Fruit fly (Drosophila melanogaster) whole organism, larva: ENCODE measurements around the gene CG10336.

Experiments used
- noc ChIP-seq: fragments of 200-800 bp; sonication (Bioruptor generic); optimal IDR thresholded peaks from 3 replicates; lab custom pipeline; 2019; ENCODE audit warnings: missing biosample characterization, mild to moderate bottlenecking, missing genetic modification characterization, moderate library complexity

The CG10336 gene

DNA sequence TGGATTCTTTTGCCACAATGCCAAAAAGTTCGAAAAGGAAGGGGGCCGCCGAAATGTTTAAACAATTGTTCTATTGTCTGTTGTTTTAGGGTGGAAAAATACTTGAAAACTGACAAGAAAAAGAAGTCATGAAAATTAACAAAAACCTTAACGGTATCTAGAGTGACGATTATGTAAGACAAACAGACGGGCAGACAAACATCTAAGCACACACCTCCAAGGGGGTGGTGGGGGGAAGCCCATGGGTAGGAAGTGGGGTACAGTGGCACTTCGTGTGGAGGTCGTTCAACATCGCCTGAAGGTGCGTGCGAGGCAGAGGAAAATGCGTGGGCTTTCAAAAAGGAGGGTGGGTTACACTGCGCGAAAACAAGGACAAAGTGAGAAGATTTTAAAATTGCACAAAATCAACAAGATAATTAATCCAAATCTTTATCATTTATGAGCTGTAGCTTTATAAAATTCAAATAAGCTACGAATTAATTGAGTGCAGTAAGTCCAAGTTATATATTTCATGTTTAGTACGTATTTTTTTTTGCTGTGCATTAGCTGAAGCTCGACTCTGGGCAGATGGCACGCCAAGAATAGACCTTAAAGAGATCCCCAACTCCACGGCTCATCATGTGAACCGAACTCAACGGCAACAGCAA is 28.2 kb downstream of the CG10336 start:
- no peak for TF ChIP-seq noc (tag; lab: Kevin White, UChicago)

DNA sequence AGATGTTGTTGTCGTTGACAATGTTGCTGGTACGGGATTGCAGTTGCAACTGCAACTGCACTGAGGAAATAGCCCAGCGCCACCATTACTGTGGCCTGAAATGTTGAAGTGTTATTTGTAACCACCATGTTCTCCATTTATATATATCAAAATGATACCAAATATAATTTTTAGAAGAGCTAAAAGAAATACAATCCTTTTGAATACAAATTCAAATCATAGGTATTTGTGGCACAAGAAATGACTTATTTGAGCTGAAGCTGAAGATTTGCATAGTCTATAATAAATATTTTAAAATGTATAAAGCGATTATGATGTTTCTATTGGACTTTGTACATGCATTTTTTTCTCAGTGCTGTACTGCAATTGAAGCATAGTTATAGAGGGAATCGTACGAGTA is 30.3 kb downstream of the CG10336 start:
- TF ChIP-seq noc (tag; lab: Kevin White, UChicago), result no peak

DNA sequence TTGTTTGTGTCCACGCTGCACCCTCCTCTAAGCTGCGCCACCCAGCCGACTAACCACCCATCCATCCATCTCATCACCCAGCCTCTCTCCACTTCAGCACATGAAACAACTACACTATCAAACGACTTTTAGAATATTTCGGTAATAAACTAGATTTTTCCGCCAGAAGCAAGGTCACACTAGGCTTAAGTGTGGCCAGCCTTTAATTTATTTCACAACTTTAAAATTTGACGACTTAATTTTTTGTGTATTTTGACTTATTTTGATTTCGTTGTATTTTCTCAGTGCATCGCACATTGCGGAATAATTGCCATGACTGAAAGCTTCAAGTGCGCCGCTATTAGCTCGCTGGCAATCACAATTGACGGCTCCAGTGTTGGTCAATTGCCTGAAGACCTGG is 35.5 kb downstream of the CG10336 start:
- no peak for TF ChIP-seq noc (tag; lab: Kevin White, UChicago)

- TF ChIP-seq noc (tag; lab: Kevin White, UChicago), result no peak
These were observed 38.7 kb downstream of the CG10336 start for dm6 chr2L:18727986-18728385.

dm6 chr2L:18732291-18732690 is 43.0 kb downstream of the CG10336 start, which contains the start of gene CG10348:
TSS of gene CG10348 (minus strand) at chr2L:18732524.
- TF ChIP-seq noc (tag; lab: Kevin White, UChicago), result no peak

dm6 chr2L:18732760-18733530 is 43.6 kb downstream of the CG10336 start:
- no peak for TF ChIP-seq noc (tag; lab: Kevin White, UChicago)

- TF ChIP-seq noc (tag; lab: Kevin White, UChicago), result no peak
These were observed 46.3 kb downstream of the CG10336 start for dm6 chr2L:18735553-18736167.

- no peak for TF ChIP-seq noc (tag; lab: Kevin White, UChicago)
These were observed 47.9 kb downstream of the CG10336 start for dm6 chr2L:18737239-18737638.

DNA sequence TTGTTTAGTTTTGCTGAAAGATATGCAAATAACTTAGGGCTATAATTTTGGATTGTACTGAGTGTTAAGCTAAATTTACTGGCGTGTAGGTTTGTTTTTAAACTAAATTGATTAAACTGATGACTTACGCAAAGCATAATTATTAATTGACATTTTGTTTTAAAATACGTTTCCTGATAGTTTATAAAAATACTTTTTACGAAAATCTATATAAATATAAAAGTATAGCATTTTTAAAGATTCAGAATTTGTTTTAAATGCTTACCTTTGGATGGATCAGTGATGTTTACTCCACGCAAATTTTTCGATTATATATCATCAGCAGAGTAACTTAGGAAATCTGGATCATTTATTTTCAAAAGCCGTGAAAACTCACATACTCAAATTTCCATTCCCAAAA is 50.7 kb downstream of the CG10336 start, which contains the start of the genes CG42752 and CG15167:
Gene CG42752, minus strand, starts transcription at position 101 of the 400 bp plus-strand sequence.
Gene CG15167, plus strand, starts transcription at position 349 of the 400 bp plus-strand sequence.
- TF ChIP-seq noc (tag; lab: Kevin White, UChicago), result no peak
